Worm (Caenorhabditis elegans) whole organism, mixed stage, embryonic: ENCODE measurements around the gene F42F12.4.

ENCODE experiments used
- M03D4.4 ChIP-seq: sonication (generic microtip); optimal IDR thresholded peaks from 2 replicates; lab custom pipeline; 2017; ENCODE audit warnings: mild to moderate bottlenecking, missing genetic modification characterization, missing compliant biosample characterization
- bed-3 ChIP-seq: fragments of 200-800 bp; sonication (Bioruptor generic); optimal IDR thresholded peaks from 3 replicates; lab custom pipeline; 2018; ENCODE audit warnings: mild to moderate bottlenecking, missing genetic modification characterization, moderate library complexity, missing compliant biosample characterization
- ceh-39 ChIP-seq: fragments of 150-350 bp; optimal IDR thresholded peaks from 2 replicates; lab custom pipeline; 2014; ENCODE audit warnings: missing biosample characterization, missing genetic modification characterization
- ceh-43 ChIP-seq: fragments of 200-800 bp; sonication (Bioruptor generic); optimal IDR thresholded peaks from 2 replicates; lab custom pipeline; 2018; ENCODE audit warnings: mild to moderate bottlenecking, missing genetic modification characterization, moderate library complexity, missing compliant biosample characterization
- ceh-83 ChIP-seq: fragments of 200-800 bp; sonication (Bioruptor generic); optimal IDR thresholded peaks from 2 replicates; lab custom pipeline; 2018; ENCODE audit warnings: mild to moderate bottlenecking, missing genetic modification characterization, missing compliant biosample characterization
- ces-1 ChIP-seq: fragments of 150-350 bp; optimal IDR thresholded peaks from 2 replicates; lab custom pipeline; 2014; ENCODE audit warnings: missing biosample characterization, missing genetic modification reagents, missing genetic modification characterization
- cnd-1 ChIP-seq: fragments of 200-800 bp; sonication (Bioruptor generic); optimal IDR thresholded peaks from 2 replicates; lab custom pipeline; 2018; ENCODE audit warnings: mild to moderate bottlenecking, missing genetic modification characterization, missing compliant biosample characterization
- drap-1 ChIP-seq: fragments of 200-800 bp; sonication (Bioruptor generic); optimal IDR thresholded peaks from 3 replicates; lab custom pipeline; 2018; ENCODE audit warnings: mild to moderate bottlenecking, missing genetic modification characterization, missing compliant biosample characterization
- elt-1 ChIP-seq: sonication (generic microtip); optimal IDR thresholded peaks from 2 replicates; lab custom pipeline; 2017; ENCODE audit warnings: missing genetic modification characterization, mild to moderate bottlenecking, missing compliant biosample characterization, antibody characterized with exemption, moderate library complexity, borderline replicate concordance; ENCODE audit not compliant: insufficient read depth
- elt-3 ChIP-seq: fragments of 150-350 bp; optimal IDR thresholded peaks from 2 replicates; lab custom pipeline; 2014; ENCODE audit warnings: missing biosample characterization, missing genetic modification characterization
- flh-1 ChIP-seq: fragments of 200-800 bp; sonication (Bioruptor generic); optimal IDR thresholded peaks from 2 replicates; lab custom pipeline; 2018; ENCODE audit warnings: mild to moderate bottlenecking, missing genetic modification characterization, moderate library complexity, missing compliant biosample characterization
- ham-2 ChIP-seq: fragments of 200-800 bp; sonication (Bioruptor generic); optimal IDR thresholded peaks from 2 replicates; lab custom pipeline; 2018; ENCODE audit warnings: mild to moderate bottlenecking, missing genetic modification characterization, missing compliant biosample characterization
- hlh-1 ChIP-seq: fragments of 150-350 bp; optimal IDR thresholded peaks from 2 replicates; lab custom pipeline; 2014; ENCODE audit warnings: missing biosample characterization, missing genetic modification reagents, missing genetic modification characterization
- lin-32 ChIP-seq: fragments of 200-800 bp; sonication (Bioruptor generic); optimal IDR thresholded peaks from 2 replicates; lab custom pipeline; 2018; ENCODE audit warnings: mild to moderate bottlenecking, missing genetic modification characterization, missing compliant biosample characterization
- lsy-2 ChIP-seq: fragments of 150-350 bp; optimal IDR thresholded peaks from 2 replicates; lab custom pipeline; 2014; ENCODE audit warnings: missing biosample characterization, missing genetic modification characterization
- mab-5 ChIP-seq: fragments of 150-350 bp; optimal IDR thresholded peaks from 2 replicates; lab custom pipeline; 2014; ENCODE audit warnings: missing biosample characterization, missing genetic modification characterization
- mep-1 ChIP-seq: fragments of 150-350 bp; optimal IDR thresholded peaks from 2 replicates; lab custom pipeline; 2017; ENCODE audit warnings: missing biosample characterization, missing genetic modification reagents, missing genetic modification characterization, inconsistent platforms
- mls-2 ChIP-seq: sonication (generic microtip); optimal IDR thresholded peaks from 2 replicates; lab custom pipeline; 2016; ENCODE audit warnings: mild to moderate bottlenecking, missing genetic modification characterization, moderate library complexity, missing compliant biosample characterization
- nhr-12 ChIP-seq: fragments of 150-350 bp; optimal IDR thresholded peaks from 2 replicates; lab custom pipeline; 2014; ENCODE audit warnings: missing biosample characterization, missing genetic modification characterization
- nhr-237 ChIP-seq: fragments of 150-350 bp; optimal IDR thresholded peaks from 2 replicates; lab custom pipeline; 2014; ENCODE audit warnings: missing biosample characterization, missing genetic modification characterization
- nhr-28 ChIP-seq: fragments of 150-350 bp; optimal IDR thresholded peaks from 2 replicates; lab custom pipeline; 2014; ENCODE audit warnings: missing biosample characterization, missing genetic modification characterization
- nhr-76 ChIP-seq: sonication (generic microtip); optimal IDR thresholded peaks from 2 replicates; lab custom pipeline; 2017; ENCODE audit warnings: missing biosample characterization, missing genetic modification characterization
- pha-4 ChIP-seq: fragments of 150-350 bp; optimal IDR thresholded peaks from 2 replicates; lab custom pipeline; 2018; ENCODE audit warnings: missing biosample characterization, missing genetic modification reagents, missing genetic modification characterization
- sem-2 ChIP-seq: fragments of 200-800 bp; sonication (Bioruptor generic); optimal IDR thresholded peaks from 2 replicates; lab custom pipeline; 2018; ENCODE audit warnings: mild to moderate bottlenecking, missing genetic modification characterization, missing compliant biosample characterization
- snpc-4 ChIP-seq: fragments of 150-350 bp; optimal IDR thresholded peaks from 2 replicates; lab custom pipeline; 2014; ENCODE audit warnings: missing biosample characterization, missing genetic modification characterization
- sptf-1 ChIP-seq: sonication (generic microtip); optimal IDR thresholded peaks from 2 replicates; lab custom pipeline; 2017; ENCODE audit warnings: mild to moderate bottlenecking, missing genetic modification characterization, moderate library complexity, missing compliant biosample characterization
- tbx-8 ChIP-seq: fragments of 200-800 bp; sonication (Bioruptor generic); optimal IDR thresholded peaks from 2 replicates; lab custom pipeline; 2018; ENCODE audit warnings: mild to moderate bottlenecking, missing genetic modification characterization, moderate library complexity, missing compliant biosample characterization
- unc-120 ChIP-seq: sonication (generic microtip); optimal IDR thresholded peaks from 2 replicates; lab custom pipeline; 2017; ENCODE audit warnings: missing genetic modification characterization, missing compliant biosample characterization; ENCODE audit not compliant: poor library complexity, severe bottlenecking
- unc-39 ChIP-seq: fragments of 150-350 bp; optimal IDR thresholded peaks from 2 replicates; lab custom pipeline; 2014; ENCODE audit warnings: missing biosample characterization, missing genetic modification characterization
- unc-62 ChIP-seq: fragments of 150-350 bp; optimal IDR thresholded peaks from 2 replicates; lab custom pipeline; 2014; ENCODE audit warnings: missing biosample characterization, missing genetic modification reagents, missing genetic modification characterization
- zip-8 ChIP-seq: fragments of 150-350 bp; optimal IDR thresholded peaks from 2 replicates; lab custom pipeline; 2014; ENCODE audit warnings: missing biosample characterization, missing genetic modification characterization
- ztf-11 ChIP-seq: fragments of 150-350 bp; optimal IDR thresholded peaks from 2 replicates; lab custom pipeline; 2014; ENCODE audit warnings: missing biosample characterization, missing genetic modification characterization

The F42F12.4 gene

DNA sequence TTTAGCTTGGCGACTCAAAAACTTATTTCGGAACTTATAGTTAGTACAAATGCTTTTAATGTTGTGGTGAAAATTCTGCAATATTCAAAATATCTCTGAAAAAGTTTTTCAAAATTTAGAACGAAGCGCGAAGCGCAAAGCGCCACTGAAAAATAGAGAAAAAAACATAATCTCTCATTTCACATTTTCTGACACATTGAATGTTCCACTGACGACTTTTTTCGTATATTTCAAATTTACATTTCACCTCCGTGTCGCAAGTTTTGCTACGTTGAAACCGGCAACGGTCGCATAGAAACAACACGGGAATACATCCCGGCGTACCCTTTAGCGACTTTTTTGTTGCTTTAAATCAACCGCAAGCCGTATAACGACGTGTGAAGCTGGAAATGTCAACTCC lies 4.4 kb downstream of the F42F12.4 start, which contains the start of gene F42F12.14:
Gene F42F12.14, plus strand, starts transcription at position 301 of the 400 bp plus-strand sequence.
- TF ChIP-seq elt-3 (tag; lab: Kevin White, UChicago) (no peak), M03D4.4 (no peak), unc-39 (tag; lab: Kevin White, UChicago) (no peak), ceh-39 (tag; lab: Kevin White, UChicago) (no peak), snpc-4 (tag; lab: Kevin White, UChicago) (no peak), nhr-12 (tag; lab: Kevin White, UChicago) (no peak), ztf-11 (tag; lab: Kevin White, UChicago) (no peak)

DNA sequence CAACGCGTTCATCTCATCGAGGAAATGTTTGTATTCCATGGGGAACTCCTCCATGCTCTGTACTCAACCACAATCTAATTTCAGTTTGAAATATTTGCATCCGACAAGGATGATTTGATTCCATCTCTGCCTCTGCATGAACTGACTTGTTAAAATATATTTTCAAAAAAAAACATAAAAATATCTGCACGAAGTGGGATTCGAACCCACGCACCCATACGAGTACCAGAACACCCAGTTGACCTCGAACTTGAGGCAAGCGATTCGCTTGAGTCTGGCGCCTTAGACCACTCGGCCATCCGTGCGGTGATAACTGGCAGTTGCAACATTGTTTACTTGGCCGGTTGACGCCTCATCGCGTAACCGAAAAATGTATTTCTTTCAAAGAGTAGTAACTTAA lies 4.9 kb downstream of the F42F12.4 start:
- TF ChIP-seq nhr-76 (tag; lab: Kevin White, UChicago) (no peak), ceh-83 (GFP tag; lab: Kevin White, UChicago) (no peak), flh-1 (no peak), unc-120 (tag; lab: Kevin White, UChicago) (peak; percentile 23), drap-1 (peak; percentile 13), M03D4.4 (peak; percentile 39), bed-3 (GFP tag; lab: Kevin White, UChicago) (no peak)

DNA sequence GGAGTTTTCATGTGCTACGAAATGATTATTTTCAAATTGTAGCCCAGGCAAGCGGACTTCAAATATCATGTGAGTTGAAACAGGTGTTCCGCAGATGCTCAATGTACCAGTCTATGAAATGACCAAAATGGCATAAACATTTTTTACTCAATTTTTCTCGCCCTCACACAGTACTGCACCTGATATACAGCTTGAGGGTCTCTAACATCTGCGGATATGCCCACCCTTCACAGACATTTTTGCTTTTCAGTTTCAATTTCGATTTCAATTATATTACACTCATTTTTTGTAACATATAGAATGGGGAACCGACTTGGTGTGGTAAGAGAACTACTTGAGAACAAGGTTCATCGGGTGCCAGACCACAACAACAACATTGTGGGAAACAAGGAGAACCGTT lies 6.0 kb downstream of the F42F12.4 start, which contains the start of gene F42F12.11:
Gene F42F12.11, plus strand, starts transcription at position 301 of the 400 bp plus-strand sequence.
- TF ChIP-seq hlh-1 (tag; lab: Kevin White, UChicago), result no peak
- TF ChIP-seq ceh-43 (GFP tag; lab: Kevin White, UChicago), result no peak
- no peak for TF ChIP-seq unc-62 (GFP tag; lab: Kevin White, UChicago)
- TF ChIP-seq sptf-1, result no peak
- TF ChIP-seq ces-1, result no peak
- TF ChIP-seq zip-8 (tag; lab: Kevin White, UChicago), result no peak
- no peak for TF ChIP-seq nhr-28 (tag; lab: Kevin White, UChicago)
- no peak for TF ChIP-seq unc-39 (tag; lab: Kevin White, UChicago)
- no peak for TF ChIP-seq mep-1
- no peak for TF ChIP-seq snpc-4 (tag; lab: Kevin White, UChicago)
- no peak for TF ChIP-seq tbx-8 (GFP tag; lab: Kevin White, UChicago)
- no peak for TF ChIP-seq mab-5
- TF ChIP-seq elt-1, result no peak
- no peak for TF ChIP-seq ham-2
- TF ChIP-seq unc-120 (tag; lab: Kevin White, UChicago), result no peak
- TF ChIP-seq pha-4, result no peak

DNA sequence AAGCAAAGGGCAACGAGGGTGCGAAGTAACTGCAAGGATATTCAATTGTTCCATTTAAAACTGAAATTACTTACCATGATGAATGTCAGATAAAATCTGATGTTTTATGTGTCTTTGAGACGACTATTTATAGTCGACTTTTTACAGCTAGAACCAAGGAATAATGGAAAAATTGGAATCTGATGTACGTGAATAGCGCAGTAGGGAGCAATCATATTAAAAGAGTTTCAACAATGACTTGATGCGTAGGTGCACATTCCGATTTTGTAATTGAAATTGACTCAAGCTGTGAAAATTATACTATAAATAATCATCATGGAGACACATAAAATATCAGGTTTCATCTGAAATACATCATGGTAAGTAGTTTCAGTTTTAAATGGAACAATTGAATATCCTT lies 9.5 kb downstream of the F42F12.4 start, which contains the start of the genes nspc-9 and nspc-10:
Gene nspc-9, minus strand, starts transcription at position 101 of the 400 bp plus-strand sequence.
Gene nspc-10, plus strand, starts transcription at position 331 of the 400 bp plus-strand sequence.
- no peak for TF ChIP-seq nhr-12 (tag; lab: Kevin White, UChicago)
- TF ChIP-seq zip-8 (tag; lab: Kevin White, UChicago), result no peak
- TF ChIP-seq nhr-76 (tag; lab: Kevin White, UChicago), result no peak
- TF ChIP-seq ceh-39 (tag; lab: Kevin White, UChicago), result no peak
- no peak for TF ChIP-seq unc-39 (tag; lab: Kevin White, UChicago)
- TF ChIP-seq nhr-28 (tag; lab: Kevin White, UChicago), result no peak
- TF ChIP-seq mls-2 (tag; lab: Kevin White, UChicago), result no peak
- TF ChIP-seq mab-5, result no peak
- TF ChIP-seq nhr-237, result no peak
- TF ChIP-seq ztf-11 (tag; lab: Kevin White, UChicago), result no peak
- no peak for TF ChIP-seq tbx-8 (GFP tag; lab: Kevin White, UChicago)
- no peak for TF ChIP-seq ces-1
- TF ChIP-seq hlh-1 (tag; lab: Kevin White, UChicago), result no peak
- TF ChIP-seq elt-3 (tag; lab: Kevin White, UChicago), result no peak
- no peak for TF ChIP-seq pha-4
- no peak for TF ChIP-seq cnd-1 (tag; lab: Kevin White, UChicago)
- no peak for TF ChIP-seq sem-2 (GFP tag; lab: Kevin White, UChicago)
- no peak for TF ChIP-seq lsy-2
- TF ChIP-seq M03D4.4, result no peak

DNA sequence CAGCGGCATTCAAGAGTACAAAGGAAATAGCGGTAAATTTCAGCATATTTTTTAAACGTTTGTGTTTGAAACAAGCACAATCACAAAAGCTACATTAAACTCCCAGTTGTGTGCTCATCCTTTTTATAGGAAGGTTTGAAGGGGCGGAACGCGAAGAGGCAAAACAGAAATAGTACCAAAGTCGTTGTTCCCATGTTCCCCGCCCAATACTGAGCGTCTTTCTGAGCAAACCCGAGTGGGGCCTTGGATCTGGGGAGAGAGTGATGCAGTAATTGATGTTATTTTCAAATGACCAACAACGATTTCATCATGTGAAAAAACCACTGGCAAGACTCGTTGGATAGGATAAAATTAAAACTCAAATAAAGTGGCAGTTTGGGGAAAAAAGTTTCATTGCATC lies 11.4 kb downstream of the F42F12.4 start, which contains the start of gene zig-2:
Gene zig-2, minus strand, starts transcription at position 101 of the 400 bp plus-strand sequence.
- no peak for TF ChIP-seq elt-1
- TF ChIP-seq M03D4.4, result no peak
- TF ChIP-seq zip-8 (tag; lab: Kevin White, UChicago), result no peak
- TF ChIP-seq lsy-2, result no peak
- TF ChIP-seq ceh-83 (GFP tag; lab: Kevin White, UChicago), result no peak
- no peak for TF ChIP-seq lin-32 (GFP tag; lab: Kevin White, UChicago)
- no peak for TF ChIP-seq unc-62 (GFP tag; lab: Kevin White, UChicago)
- TF ChIP-seq flh-1, result no peak
- TF ChIP-seq ham-2, result no peak
- TF ChIP-seq nhr-76 (tag; lab: Kevin White, UChicago), result no peak
- TF ChIP-seq pha-4, result no peak
- no peak for TF ChIP-seq drap-1
- no peak for TF ChIP-seq sptf-1
- no peak for TF ChIP-seq ceh-43 (GFP tag; lab: Kevin White, UChicago)
- TF ChIP-seq nhr-12 (tag; lab: Kevin White, UChicago), result no peak
- no peak for TF ChIP-seq nhr-28 (tag; lab: Kevin White, UChicago)
- no peak for TF ChIP-seq elt-3 (tag; lab: Kevin White, UChicago)
- TF ChIP-seq unc-120 (tag; lab: Kevin White, UChicago), result no peak
- TF ChIP-seq sem-2 (GFP tag; lab: Kevin White, UChicago), result no peak
- TF ChIP-seq ces-1, result no peak
